Fruit fly (Drosophila melanogaster) whole organism, embryonic: Measurements from ENCODE around the gene Irk1.

ENCODE experiments used
- ATbp ChIP-seq: fragments of 200-800 bp; sonication (Bioruptor generic); optimal IDR thresholded peaks from 2 replicates; lab custom pipeline; 2017; ENCODE audit warnings: missing biosample characterization, mild to moderate bottlenecking, missing genetic modification characterization, missing genetic modification reagents
- BEAF-32 ChIP-seq: fragments of 200-800 bp; sonication (Bioruptor generic); optimal IDR thresholded peaks from 3 replicates; lab custom pipeline; 2017; ENCODE audit warnings: missing biosample characterization, missing genetic modification characterization, mild to moderate bottlenecking, moderate library complexity, missing genetic modification reagents
- C15 ChIP-seq: fragments of 200-800 bp; sonication (Bioruptor generic); IDR thresholded peaks from 3 replicates; pipeline ENCODE4 v1.3.6; 2022; ENCODE audit warnings: missing biosample characterization, missing genetic modification characterization
- CG10543 ChIP-seq: fragments of 200-800 bp; sonication (Bioruptor generic); optimal IDR thresholded peaks from 3 replicates; lab custom pipeline; 2017; ENCODE audit warnings: missing biosample characterization, mild to moderate bottlenecking, missing genetic modification characterization, moderate library complexity
- CG10565 ChIP-seq: fragments of 200-800 bp; sonication (Bioruptor generic); optimal IDR thresholded peaks from 3 replicates; lab custom pipeline; 2016; ENCODE audit warnings: missing biosample characterization, mild to moderate bottlenecking, missing genetic modification characterization
- CG12769 ChIP-seq: fragments of 200-800 bp; sonication (Bioruptor generic); optimal IDR thresholded peaks from 2 replicates; lab custom pipeline; 2019; ENCODE audit warnings: missing biosample characterization, mild to moderate bottlenecking, missing genetic modification characterization, moderate library complexity
- CG17802 ChIP-seq: fragments of 200-800 bp; sonication (Bioruptor generic); optimal IDR thresholded peaks from 2 replicates; lab custom pipeline; 2018; ENCODE audit warnings: missing biosample characterization, mild to moderate bottlenecking, missing genetic modification characterization, moderate library complexity
- CG18599 ChIP-seq: fragments of 200-800 bp; sonication (Bioruptor generic); optimal IDR thresholded peaks from 3 replicates; lab custom pipeline; 2017; ENCODE audit warnings: missing biosample characterization, missing genetic modification characterization, mild to moderate bottlenecking, moderate library complexity, missing genetic modification reagents
- CG30403 ChIP-seq: fragments of 200-800 bp; sonication (Bioruptor generic); optimal IDR thresholded peaks from 3 replicates; lab custom pipeline; 2016; ENCODE audit warnings: missing biosample characterization, missing genetic modification characterization
- CG4617 ChIP-seq: fragments of 200-800 bp; sonication (Bioruptor generic); optimal IDR thresholded peaks from 3 replicates; lab custom pipeline; 2016; ENCODE audit warnings: missing biosample characterization, missing genetic modification characterization, borderline replicate concordance
- CG5180 ChIP-seq: fragments of 200-800 bp; sonication (Bioruptor generic); optimal IDR thresholded peaks from 3 replicates; lab custom pipeline; 2017; ENCODE audit warnings: missing biosample characterization, missing genetic modification characterization, mild to moderate bottlenecking, moderate library complexity, missing genetic modification reagents
- CG6175 ChIP-seq: fragments of 200-800 bp; sonication (Bioruptor generic); IDR thresholded peaks from 3 replicates; pipeline ENCODE4 v1.3.6; 2022; ENCODE audit warnings: missing biosample characterization, missing genetic modification characterization
- CG6791 ChIP-seq: fragments of 200-800 bp; sonication (Bioruptor generic); IDR thresholded peaks from 3 replicates; pipeline ENCODE4 v1.3.6; 2022; ENCODE audit warnings: missing biosample characterization, missing genetic modification characterization; ENCODE audit not compliant: partially characterized antibody
- CG7556 ChIP-seq: fragments of 200-800 bp; sonication (Bioruptor generic); optimal IDR thresholded peaks from 2 replicates; lab custom pipeline; 2017; ENCODE audit warnings: missing biosample characterization, mild to moderate bottlenecking, missing genetic modification characterization
- CG8281 ChIP-seq: fragments of 200-800 bp; sonication (Bioruptor generic); optimal IDR thresholded peaks from 2 replicates; lab custom pipeline; 2018; ENCODE audit warnings: missing biosample characterization, mild to moderate bottlenecking, missing genetic modification characterization, moderate library complexity
- CG8290 ChIP-seq, 3 experiments: fragments of 200-800 bp; sonication (Bioruptor generic); optimal IDR thresholded peaks; 2 replicates each; lab custom pipeline; 2016 to 2019; ENCODE audit warnings: missing biosample characterization in 3 of 3, missing genetic modification characterization in 3 of 3, mild to moderate bottlenecking in 2 of 3, moderate library complexity in 1 of 3
- CG8388 ChIP-seq: fragments of 200-800 bp; sonication (Bioruptor generic); optimal IDR thresholded peaks from 2 replicates; lab custom pipeline; 2019; ENCODE audit warnings: missing biosample characterization, mild to moderate bottlenecking, missing genetic modification characterization, moderate library complexity
- CG9876 ChIP-seq: fragments of 200-800 bp; sonication (Bioruptor generic); optimal IDR thresholded peaks from 2 replicates; lab custom pipeline; 2016; ENCODE audit warnings: missing biosample characterization, missing genetic modification characterization
- CG9932 ChIP-seq: fragments of 200-800 bp; sonication (Bioruptor generic); IDR thresholded peaks from 2 replicates; pipeline ENCODE4 v1.3.6; 2022; ENCODE audit warnings: missing biosample characterization, missing genetic modification characterization
- Chrac-16 ChIP-seq: fragments of 200-800 bp; sonication (Bioruptor generic); optimal IDR thresholded peaks from 3 replicates; lab custom pipeline; 2016; ENCODE audit warnings: missing biosample characterization, missing genetic modification characterization
- Ets65A ChIP-seq: fragments of 200-800 bp; sonication (Bioruptor generic); peaks from one replicate; lab custom pipeline; 2016; ENCODE audit warnings: missing biosample characterization, missing genetic modification characterization
- Fer3 ChIP-seq: fragments of 200-800 bp; sonication (Bioruptor generic); optimal IDR thresholded peaks from 2 replicates; lab custom pipeline; 2018; ENCODE audit warnings: missing biosample characterization, mild to moderate bottlenecking, missing genetic modification characterization, moderate library complexity
- H15 ChIP-seq: fragments of 200-800 bp; sonication (Bioruptor generic); IDR thresholded peaks from 3 replicates; pipeline ENCODE4 v1.3.6; 2022; ENCODE audit warnings: missing biosample characterization, missing genetic modification characterization
- HLH4C ChIP-seq: fragments of 200-800 bp; sonication (Bioruptor generic); IDR thresholded peaks from 3 replicates; pipeline ENCODE4 v1.3.6; 2022; ENCODE audit warnings: missing biosample characterization, missing genetic modification characterization; ENCODE audit not compliant: partially characterized antibody
- HLH54F ChIP-seq: fragments of 200-800 bp; sonication (Bioruptor generic); optimal IDR thresholded peaks from 3 replicates; lab custom pipeline; 2016; ENCODE audit warnings: missing biosample characterization, missing genetic modification characterization
- HmgD ChIP-seq: fragments of 200-800 bp; sonication (Bioruptor generic); optimal IDR thresholded peaks from 3 replicates; lab custom pipeline; 2016; ENCODE audit warnings: missing biosample characterization, missing genetic modification characterization
- Lpt ChIP-seq: fragments of >200 bp; optimal IDR thresholded peaks from 2 replicates; lab custom pipeline; 2018; ENCODE audit warnings: missing biosample characterization, missing genetic modification characterization
- Mes4 ChIP-seq: fragments of 200-800 bp; sonication (Bioruptor generic); optimal IDR thresholded peaks from 2 replicates; lab custom pipeline; 2016; ENCODE audit warnings: missing biosample characterization, missing genetic modification characterization
- Nf-YB ChIP-seq: fragments of 200-800 bp; sonication (Bioruptor generic); optimal IDR thresholded peaks from 3 replicates; lab custom pipeline; 2019; ENCODE audit warnings: missing biosample characterization, mild to moderate bottlenecking, missing genetic modification characterization, moderate library complexity
- Oli ChIP-seq: fragments of 200-800 bp; sonication (Bioruptor generic); optimal IDR thresholded peaks from 2 replicates; lab custom pipeline; 2018; ENCODE audit warnings: missing biosample characterization, mild to moderate bottlenecking, missing genetic modification characterization, moderate library complexity
- cato ChIP-seq: fragments of 200-800 bp; sonication (Bioruptor generic); optimal IDR thresholded peaks from 2 replicates; lab custom pipeline; 2016; ENCODE audit warnings: missing biosample characterization, missing genetic modification characterization, borderline replicate concordance
- disco-r ChIP-seq: fragments of 200-800 bp; sonication (Bioruptor generic); optimal IDR thresholded peaks from 2 replicates; lab custom pipeline; 2016; ENCODE audit warnings: missing biosample characterization, missing genetic modification characterization
- en ChIP-seq: fragments of 200-800 bp; sonication (Bioruptor generic); optimal IDR thresholded peaks from 2 replicates; lab custom pipeline; 2016; ENCODE audit warnings: missing biosample characterization, missing genetic modification characterization
- fu2 ChIP-seq: fragments of 200-800 bp; sonication (Bioruptor generic); optimal IDR thresholded peaks from 2 replicates; lab custom pipeline; 2016; ENCODE audit warnings: missing biosample characterization, missing genetic modification characterization
- grn ChIP-seq: fragments of 200-800 bp; sonication (Bioruptor generic); optimal IDR thresholded peaks from 3 replicates; lab custom pipeline; 2017; ENCODE audit warnings: missing biosample characterization, missing genetic modification characterization
- ham ChIP-seq: fragments of 200-800 bp; sonication (Bioruptor generic); IDR thresholded peaks from 2 replicates; pipeline ENCODE4 v1.3.6; 2022; ENCODE audit warnings: missing biosample characterization, missing genetic modification characterization
- hb ChIP-seq: fragments of 200-800 bp; sonication (Bioruptor generic); IDR thresholded peaks from 3 replicates; pipeline ENCODE4 v1.3.6; 2022; ENCODE audit warnings: missing biosample characterization, missing genetic modification characterization; ENCODE audit not compliant: partially characterized antibody
- kni ChIP-seq: fragments of 200-800 bp; sonication (Bioruptor generic); optimal IDR thresholded peaks from 3 replicates; lab custom pipeline; 2017; ENCODE audit warnings: mild to moderate bottlenecking, missing biosample characterization, missing genetic modification reagents, missing genetic modification characterization
- lmd ChIP-seq: fragments of 200-800 bp; sonication (Bioruptor generic); IDR thresholded peaks from 2 replicates; pipeline ENCODE4 v1.3.6; 2022; ENCODE audit warnings: missing biosample characterization, missing genetic modification characterization
- lola ChIP-seq, 3 experiments: fragments of >200 bp in 2 of 3; fragments of 200-800 bp in 1 of 3; sonication (Bioruptor generic) in 1 of 3; optimal IDR thresholded peaks; 2 replicates each; lab custom pipeline; 2017 to 2019; ENCODE audit warnings: missing biosample characterization in 3 of 3, missing genetic modification characterization in 3 of 3, mild to moderate bottlenecking in 1 of 3, moderate library complexity in 1 of 3
- p53 ChIP-seq: fragments of 200-800 bp; sonication (Bioruptor generic); optimal IDR thresholded peaks from 2 replicates; lab custom pipeline; 2016; ENCODE audit warnings: missing biosample characterization, missing genetic modification characterization
- prd ChIP-seq, 3 experiments: fragments of >200 bp in 2 of 3; fragments of 200-800 bp in 1 of 3; sonication (Bioruptor generic) in 1 of 3; optimal IDR thresholded peaks in 2 of 3; IDR thresholded peaks in 1 of 3; 2 replicates in 2 of 3; 3 replicates in 1 of 3; pipeline versions ENCODE4 v1.3.6 to Lab custom; 2017 to 2022; ENCODE audit warnings: missing biosample characterization in 1 of 3, missing genetic modification characterization in 1 of 3
- ranshi ChIP-seq: fragments of 200-800 bp; sonication (Bioruptor generic); IDR thresholded peaks from 2 replicates; pipeline ENCODE4 v1.3.6; 2022; ENCODE audit warnings: missing biosample characterization, missing genetic modification characterization
- sqz ChIP-seq: fragments of 200-800 bp; sonication (Bioruptor generic); optimal IDR thresholded peaks from 3 replicates; lab custom pipeline; 2018; ENCODE audit warnings: missing biosample characterization, mild to moderate bottlenecking, missing genetic modification characterization
- twi ChIP-seq: fragments of 200-800 bp; optimal IDR thresholded peaks from 2 replicates; lab custom pipeline; 2019; ENCODE audit warnings: missing biosample characterization, mild to moderate bottlenecking, missing genetic modification characterization, moderate library complexity
- tx ChIP-seq: fragments of 200-800 bp; sonication (Bioruptor generic); optimal IDR thresholded peaks from 2 replicates; lab custom pipeline; 2016; ENCODE audit warnings: missing biosample characterization, missing genetic modification characterization
- unpg ChIP-seq: fragments of 200-800 bp; sonication (Bioruptor generic); optimal IDR thresholded peaks from 3 replicates; lab custom pipeline; 2018; ENCODE audit warnings: missing biosample characterization, mild to moderate bottlenecking, missing genetic modification characterization, moderate library complexity
- zfh1 ChIP-seq: fragments of 200-800 bp; sonication (Bioruptor generic); IDR thresholded peaks from 3 replicates; pipeline ENCODE4 v1.3.6; 2022; ENCODE audit warnings: missing biosample characterization, missing genetic modification characterization
- zfh2 ChIP-seq: fragments of 200-800 bp; sonication (Bioruptor generic); optimal IDR thresholded peaks from 2 replicates; lab custom pipeline; 2016; ENCODE audit warnings: missing biosample characterization, missing genetic modification characterization

Gene Irk1

dm6 chr3R:23175376-23175775, 7.3 kb downstream of the Irk1 start (continued):
- TF ChIP-seq CG6791 (GFP tag; lab: Robert Waterston, UW) (no peak), BEAF-32 (GFP tag; lab: Kevin White, UChicago) (no peak), CG7556 (GFP tag; lab: Kevin White, UChicago) (peak; percentile 84), Ets65A (GFP tag; lab: Kevin White, UChicago) (peak; percentile 97), HLH54F (GFP tag; lab: Kevin White, UChicago) (peak; percentile 75), Lpt (GFP tag; lab: Kevin White, UChicago) (no peak), ATbp (GFP tag; lab: Kevin White, UChicago) (peak; percentile 90), prd (optimal IDR thresholded peaks at IDR 0.05; lab: Kevin White, UChicago) (no peak), prd (GFP tag; IDR thresholded peaks at IDR 0.05; lab: Robert Waterston, UW) (peak; percentile 92), CG8388 (peak; percentile 92), zfh1 (peak; percentile 95), CG9932 (GFP tag; lab: Robert Waterston, UW) (peak; percentile 65), Fer3 (tag; lab: Kevin White, UChicago) (peak; percentile 88), lola (GFP tag; optimal IDR thresholded peaks at IDR 0.05; lab: Kevin White, UChicago) (peak in 1 of 3 experiments; percentile 90), HLH4C (GFP tag; lab: Robert Waterston, UW) (no peak), kni (GFP tag; lab: Kevin White, UChicago) (peak; percentile 7), fu2 (peak; percentile 78), ham (GFP tag; lab: Robert Waterston, UW) (no peak), Chrac-16 (GFP tag; lab: Kevin White, UChicago) (peak; percentile 90), twi (tag; lab: Kevin White, UChicago) (peak; percentile 77), hb (GFP tag; lab: Robert Waterston, UW) (no peak), en (GFP tag; lab: Kevin White, UChicago) (peak; percentile 86), CG8281 (tag; lab: Kevin White, UChicago) (peak; percentile 60), CG6175 (GFP tag; lab: Robert Waterston, UW) (peak; percentile 66; the same call in 2 of the 3 replicates), CG5180 (GFP tag; lab: Kevin White, UChicago) (peak; percentile 77), CG30403 (GFP tag; lab: Kevin White, UChicago) (peak; percentile 92), HmgD (GFP tag; lab: Kevin White, UChicago) (peak; percentile 56), lmd (GFP tag; lab: Robert Waterston, UW) (peak; percentile 92), zfh2 (GFP tag; lab: Kevin White, UChicago) (peak; percentile 55), disco-r (GFP tag; lab: Kevin White, UChicago) (peak; percentile 76), unpg (GFP tag; lab: Kevin White, UChicago) (peak; percentile 96), p53 (GFP tag; lab: Kevin White, UChicago) (peak; percentile 73), CG8290 (GFP tag; optimal IDR thresholded peaks at IDR 0.05; lab: Kevin White, UChicago) (peak; percentile 69), CG8290 (tag; optimal IDR thresholded peaks at IDR 0.05; lab: Kevin White, UChicago) (peak in 1 of 2 experiments; percentile 93), Mes4 (GFP tag; lab: Kevin White, UChicago) (peak; percentile 92), grn (GFP tag; lab: Kevin White, UChicago) (peak; percentile 74), cato (GFP tag; lab: Kevin White, UChicago) (peak; percentile 79), sqz (GFP tag; lab: Kevin White, UChicago) (peak; percentile 55), CG10565 (GFP tag; lab: Kevin White, UChicago) (peak; percentile 56), CG12769 (tag; lab: Kevin White, UChicago) (peak; percentile 95), CG18599 (GFP tag; lab: Kevin White, UChicago) (peak; percentile 80), CG10543 (GFP tag; lab: Kevin White, UChicago) (no peak), ranshi (peak; percentile 92), H15 (peak; percentile 92), CG17802 (tag; lab: Kevin White, UChicago) (peak; percentile 70), tx (peak; percentile 72), Oli (tag; lab: Kevin White, UChicago) (peak; percentile 94), CG9876 (GFP tag; lab: Kevin White, UChicago) (peak; percentile 49), CG4617 (GFP tag; lab: Kevin White, UChicago) (peak; percentile 70), Nf-YB (GFP tag; lab: Kevin White, UChicago) (peak; percentile 76), C15 (GFP tag; lab: Robert Waterston, UW) (peak; percentile 73; the same call in 2 of the 3 replicates)
